Worm (Caenorhabditis elegans): Measurements from ENCODE around the gene ZK354.2.

Gene ZK354.2

DNA sequence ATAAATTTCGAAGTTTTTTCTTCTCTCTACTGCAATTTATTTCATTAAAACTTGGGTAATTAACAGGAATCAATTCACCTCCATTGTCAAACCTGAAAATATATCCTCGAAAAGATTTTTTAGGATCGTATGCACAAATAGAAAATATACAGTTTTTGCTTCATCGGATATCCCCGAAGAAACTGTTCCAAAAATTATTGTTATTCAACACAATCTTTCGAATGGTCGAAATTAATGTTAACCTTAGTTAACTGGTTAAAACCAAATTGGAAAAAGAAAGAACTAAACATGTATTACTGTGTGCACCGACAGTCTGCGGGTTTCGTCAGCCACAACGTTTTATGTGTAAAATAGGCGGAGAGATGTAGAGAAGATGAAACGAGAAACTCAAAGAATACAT is 3.9 kb downstream of the ZK354.2 start (continued):
- TF ChIP-seq ceh-88 (GFP tag; IDR thresholded peaks at IDR 0.05) (peak; percentile 52), snpc-4 (tag; optimal IDR thresholded peaks at IDR 0.05) (peak; percentile 97), ces-1 (GFP tag; optimal IDR thresholded peaks at IDR 0.05) (no peak), snu-23 (GFP tag; optimal IDR thresholded peaks at IDR 0.05) (peak; percentile 61), ceh-63 (GFP tag; optimal IDR thresholded peaks at IDR 0.05) (no peak), efl-1 (optimal IDR thresholded peaks at IDR 0.05) (peak; percentile 5 to 30), efl-1 (GFP tag; optimal IDR thresholded peaks at IDR 0.05 in 1 of 2) (no peak), lin-35 (GFP tag; optimal IDR thresholded peaks at IDR 0.05) (peak in 1 of 2 experiments; percentile 44), ama-1 (optimal IDR thresholded peaks at IDR 0.05) (peak; percentile 52), elt-3 (tag; optimal IDR thresholded peaks at IDR 0.05) (peak in 1 of 6 experiments; percentile 62), lin-15B (tag; optimal IDR thresholded peaks at IDR 0.05) (no peak), nhr-71 (tag; optimal IDR thresholded peaks at IDR 0.05) (peak; percentile 70), nhr-47 (tag; optimal IDR thresholded peaks at IDR 0.05) (peak; percentile 59), grh-1 (GFP tag; IDR thresholded peaks at IDR 0.05) (peak; percentile 64; the same call in 1 of the 2 replicates), blmp-1 (tag; optimal IDR thresholded peaks at IDR 0.05) (no peak), pax-3 (tag; optimal IDR thresholded peaks at IDR 0.05) (no peak), nhr-20 (tag; optimal IDR thresholded peaks at IDR 0.05) (peak; percentile 66)

DNA sequence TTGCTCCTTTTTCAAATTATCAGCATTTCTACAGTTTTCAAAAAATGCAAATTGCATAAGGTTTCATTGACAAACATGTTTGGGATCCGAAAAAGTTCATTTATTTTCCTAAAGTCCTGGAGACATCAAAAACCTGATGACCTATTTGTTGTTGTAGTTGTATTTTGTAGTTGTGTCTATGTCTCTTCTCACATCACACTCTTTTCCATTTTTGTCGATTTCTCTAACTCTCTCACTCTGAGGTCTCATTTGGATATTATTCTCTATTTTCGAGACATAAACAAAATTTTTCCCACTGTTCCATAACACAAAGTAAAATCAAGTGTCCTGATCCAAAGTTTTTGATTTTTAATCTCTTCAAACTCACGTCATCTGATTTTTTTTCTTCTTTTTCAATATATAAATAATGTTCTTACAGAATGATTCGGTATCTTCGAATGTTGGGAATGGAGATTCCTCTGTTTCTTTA is 5.7 kb downstream of the ZK354.2 start, which contains the start of gene slc-46A:
TSS of gene slc-46A (plus strand) at position 419 of the 469 bp plus-strand sequence.
- TF ChIP-seq nhr-71 (tag; optimal IDR thresholded peaks at IDR 0.05) (peak; percentile 26), sox-4 (tag; optimal IDR thresholded peaks at IDR 0.05) (no peak), elt-3 (tag; optimal IDR thresholded peaks at IDR 0.05) (peak in 1 of 6 experiments; percentile 8), tlp-1 (tag; optimal IDR thresholded peaks at IDR 0.05) (no peak), lir-3 (tag; optimal IDR thresholded peaks at IDR 0.05; ENCODE audit: poor library complexity) (no peak), nhr-20 (tag; optimal IDR thresholded peaks at IDR 0.05) (peak; percentile 43), swsn-7 (tag; optimal IDR thresholded peaks at IDR 0.05) (peak; percentile 24), lin-15B (tag; optimal IDR thresholded peaks at IDR 0.05) (no peak), dsc-1 (tag; optimal IDR thresholded peaks at IDR 0.05) (no peak), unc-30 (tag; optimal IDR thresholded peaks at IDR 0.05) (no peak), tbx-2 (tag; optimal IDR thresholded peaks at IDR 0.05) (no peak), zip-4 (GFP tag; optimal IDR thresholded peaks at IDR 0.05) (no peak), vab-15 (tag; optimal IDR thresholded peaks at IDR 0.05) (no peak), ceh-88 (GFP tag; IDR thresholded peaks at IDR 0.05) (no peak), elt-2 (tag; optimal IDR thresholded peaks at IDR 0.05) (peak; percentile 2), snpc-4 (tag; optimal IDR thresholded peaks at IDR 0.05) (peak; percentile 51), sptf-1 (tag; optimal IDR thresholded peaks at IDR 0.05) (no peak), zag-1 (tag; optimal IDR thresholded peaks at IDR 0.05) (no peak), efl-3 (GFP tag; optimal IDR thresholded peaks at IDR 0.05) (no peak), ceh-82 (tag; optimal IDR thresholded peaks at IDR 0.05) (no peak), mep-1 (tag; optimal IDR thresholded peaks at IDR 0.05) (peak; percentile 20), dpl-1 (GFP tag; optimal IDR thresholded peaks at IDR 0.05) (peak in 2 of 3 experiments; percentile 0 to 8), nhr-90 (tag; optimal IDR thresholded peaks at IDR 0.05; ENCODE audit: poor library complexity) (no peak), hlh-17 (GFP tag; optimal IDR thresholded peaks at IDR 0.05; ENCODE audit: borderline replicate concordance) (no peak), aly-2 (tag; optimal IDR thresholded peaks at IDR 0.05) (no peak), xbp-1 (tag; optimal IDR thresholded peaks at IDR 0.05) (no peak), efl-1 (optimal IDR thresholded peaks at IDR 0.05) (peak; percentile 49 to 50), efl-1 (GFP tag; optimal IDR thresholded peaks at IDR 0.05 in 1 of 2) (peak in 1 of 2 experiments; percentile 18), fkh-10 (GFP tag; optimal IDR thresholded peaks at IDR 0.05) (no peak), lsy-2 (tag; optimal IDR thresholded peaks at IDR 0.05) (peak; percentile 20 to 24), nhr-77 (tag; optimal IDR thresholded peaks at IDR 0.05) (no peak), nhr-12 (tag; optimal IDR thresholded peaks at IDR 0.05) (no peak), egl-13 (tag; optimal IDR thresholded peaks at IDR 0.05) (no peak), pqm-1 (tag; optimal IDR thresholded peaks at IDR 0.05) (no peak), snu-23 (GFP tag; optimal IDR thresholded peaks at IDR 0.05) (no peak), unc-98 (GFP tag; IDR thresholded peaks at IDR 0.05) (no peak), ztf-11 (tag; optimal IDR thresholded peaks at IDR 0.05) (no peak), hpl-2 (GFP tag; optimal IDR thresholded peaks at IDR 0.05) (no peak), lin-35 (GFP tag; optimal IDR thresholded peaks at IDR 0.05) (peak in 1 of 2 experiments; percentile 37), pax-3 (tag; optimal IDR thresholded peaks at IDR 0.05) (no peak), nhr-85 (tag) (peak; percentile 77), F16B12.6 (tag; optimal IDR thresholded peaks at IDR 0.05) (no peak), C04F5.9 (tag; optimal IDR thresholded peaks at IDR 0.05) (no peak)
